Fruit fly (Drosophila melanogaster): Measurements from ENCODE around the gene wac.

Gene wac

dm6 chr3L:212520-212919, 45.5 kb upstream of the wac start, which contains the start of the genes thoc7 and Dis3l2:
thoc7 (minus strand) TSS chr3L:212687.
Dis3l2 (plus strand) TSS chr3L:212709.
- TF ChIP-seq Sin3A (optimal IDR thresholded peaks at IDR 0.05) (peak; percentile 40), CG9797 (GFP tag; optimal IDR thresholded peaks at IDR 0.05) (peak; percentile 79), Bteb2 (GFP tag; optimal IDR thresholded peaks at IDR 0.05) (no peak), Drgx (GFP tag; IDR thresholded peaks at IDR 0.05) (no peak), Bgb (GFP tag; IDR thresholded peaks at IDR 0.05; ENCODE audit: partially characterized antibody) (peak; percentile 19; the same call in 1 of the 2 replicates), gfzf (GFP tag; optimal IDR thresholded peaks at IDR 0.05) (peak; percentile 87), cato (GFP tag; optimal IDR thresholded peaks at IDR 0.05; ENCODE audit: borderline replicate concordance) (no peak), trem (tag; optimal IDR thresholded peaks at IDR 0.05) (peak; percentile 5), Dll (GFP tag; IDR thresholded peaks at IDR 0.05; ENCODE audit: partially characterized antibody) (peak; percentile 20; the same call in 1 of the 4 replicates), CG4617 (GFP tag; optimal IDR thresholded peaks at IDR 0.05; ENCODE audit: borderline replicate concordance) (peak; percentile 90), Dp (GFP tag; optimal IDR thresholded peaks at IDR 0.05) (peak; percentile 11), bigmax (GFP tag; optimal IDR thresholded peaks at IDR 0.05) (peak; percentile 62), CG34224 (GFP tag; IDR thresholded peaks at IDR 0.05; ENCODE audit: partially characterized antibody) (peak; percentile 39; the same call in 1 of the 3 replicates), stwl (tag; optimal IDR thresholded peaks at IDR 0.05) (peak; percentile 77), fd64A (GFP tag; optimal IDR thresholded peaks at IDR 0.05) (no peak), YL-1 (GFP tag; optimal IDR thresholded peaks at IDR 0.05) (peak; percentile 44), phol (tag; optimal IDR thresholded peaks at IDR 0.05) (peak; percentile 10), CG15514 (GFP tag; optimal IDR thresholded peaks at IDR 0.05) (peak; percentile 32), row (GFP tag; IDR thresholded peaks at IDR 0.05) (0 out of 3 replicates have a peak, but pooled peaks have one; percentile 13), CG4730 (GFP tag; IDR thresholded peaks at IDR 0.05) (no peak), CG11456 (GFP tag; IDR thresholded peaks at IDR 0.05) (no peak), Lhr (GFP tag; optimal IDR thresholded peaks at IDR 0.05) (no peak), CG3726 (GFP tag; IDR thresholded peaks at IDR 0.05) (no peak), dan (GFP tag; IDR thresholded peaks at IDR 0.05) (no peak), sr (GFP tag; IDR thresholded peaks at IDR 0.05) (no peak), CG2116 (GFP tag; optimal IDR thresholded peaks at IDR 0.05) (peak; percentile 10), CG12659 (GFP tag; optimal IDR thresholded peaks at IDR 0.05) (peak; percentile 12), CG8281 (tag; optimal IDR thresholded peaks at IDR 0.05) (no peak), Sry-δ (GFP tag; optimal IDR thresholded peaks at IDR 0.05) (peak; percentile 16), CG4282 (GFP tag; optimal IDR thresholded peaks at IDR 0.05) (no peak), CG15696 (tag; optimal IDR thresholded peaks at IDR 0.05) (no peak), CG13424 (tag; optimal IDR thresholded peaks at IDR 0.05) (no peak), chinmo (GFP tag; IDR thresholded peaks at IDR 0.05; ENCODE audit: partially characterized antibody) (no peak), CG6854 (GFP tag; optimal IDR thresholded peaks at IDR 0.05) (no peak), CG17568 (GFP tag; optimal IDR thresholded peaks at IDR 0.05) (no peak), CG31224 (GFP tag; IDR thresholded peaks at IDR 0.05) (no peak), CG18764 (GFP tag; optimal IDR thresholded peaks at IDR 0.05) (no peak), fd96Cb (tag; optimal IDR thresholded peaks at IDR 0.05) (no peak), br (optimal IDR thresholded peaks at IDR 0.05) (no peak), vvl (GFP tag; IDR thresholded peaks at IDR 0.05) (no peak), CG13287 (GFP tag; IDR thresholded peaks at IDR 0.05; ENCODE audit: partially characterized antibody) (peak; percentile 42; the same call in 1 of the 2 replicates), CG17612 (GFP tag; IDR thresholded peaks at IDR 0.05) (no peak), CG6175 (GFP tag; IDR thresholded peaks at IDR 0.05) (no peak), MBD-R2 (GFP tag; IDR thresholded peaks at IDR 0.05) (peak; percentile 80), MESR4 (GFP tag; optimal IDR thresholded peaks at IDR 0.05) (peak; percentile 80), CG2678 (tag; optimal IDR thresholded peaks at IDR 0.05) (no peak), bbx (GFP tag; IDR thresholded peaks at IDR 0.05; ENCODE audit: partially characterized antibody) (peak; percentile 7; the same call in 1 of the 2 replicates), ind (GFP tag; optimal IDR thresholded peaks at IDR 0.05) (no peak), Nf-YB (GFP tag; optimal IDR thresholded peaks at IDR 0.05) (no peak), HmgZ (tag; optimal IDR thresholded peaks at IDR 0.05) (peak; percentile 0)

Data from whole organism, embryonic.